Worm (Caenorhabditis elegans): Measurements from ENCODE around the gene inpp-4B.

- TF ChIP-seq hlh-1 (tag; optimal IDR thresholded peaks at IDR 0.05) (no peak), ztf-11 (tag; optimal IDR thresholded peaks at IDR 0.05) (no peak), unc-39 (tag; optimal IDR thresholded peaks at IDR 0.05) (no peak), flh-1 (GFP tag; optimal IDR thresholded peaks at IDR 0.05) (no peak), nhr-28 (tag; optimal IDR thresholded peaks at IDR 0.05) (no peak), snpc-4 (tag; optimal IDR thresholded peaks at IDR 0.05) (no peak), nhr-237 (tag; optimal IDR thresholded peaks at IDR 0.05) (no peak)
Measured at ce11 chrIII:10254583-10254982, 12.1 kb downstream of the inpp-4B start, which contains the start of gene R01H10.4.
